Worm (Caenorhabditis elegans): Measurements from ENCODE around the gene sfxn-1.4.

ce11 chrII:11719533-11719932 lies 38.5 kb upstream of the sfxn-1.4 start:
- TF ChIP-seq che-1 (tag; optimal IDR thresholded peaks at IDR 0.05) (no peak), syd-9 (tag; optimal IDR thresholded peaks at IDR 0.05) (no peak), pros-1 (tag; optimal IDR thresholded peaks at IDR 0.05) (no peak), unc-55 (GFP tag; optimal IDR thresholded peaks at IDR 0.05) (no peak), eyg-1 (tag; optimal IDR thresholded peaks at IDR 0.05) (no peak), ahr-1 (tag; optimal IDR thresholded peaks at IDR 0.05) (no peak), F13H6.1 (tag; optimal IDR thresholded peaks at IDR 0.05) (no peak), rnt-1 (tag; optimal IDR thresholded peaks at IDR 0.05) (no peak)

Measured in whole organism, late embryonic.